Worm (Caenorhabditis elegans) whole organism, L1 larva: ENCODE measurements around the gene clec-61.

Experiments
- C34B4.2 ChIP-seq: sonication (generic microtip); optimal IDR thresholded peaks from 2 replicates; lab custom pipeline; 2017; ENCODE audit warnings: mild to moderate bottlenecking, missing genetic modification characterization, missing compliant biosample characterization
- Y116A8C.19 ChIP-seq: sonication (generic microtip); optimal IDR thresholded peaks from 2 replicates; lab custom pipeline; 2016; ENCODE audit warnings: missing compliant biosample characterization, missing genetic modification characterization, borderline replicate concordance
- blmp-1 ChIP-seq: fragments of 150-350 bp; optimal IDR thresholded peaks from 2 replicates; lab custom pipeline; 2014; ENCODE audit warnings: missing biosample characterization, missing genetic modification characterization
- ceh-8 ChIP-seq: fragments of 200-800 bp; sonication (Bioruptor generic); optimal IDR thresholded peaks from 2 replicates; lab custom pipeline; 2018; ENCODE audit warnings: mild to moderate bottlenecking, missing genetic modification characterization, moderate library complexity, missing compliant biosample characterization
- fos-1 ChIP-seq: fragments of 150-350 bp; optimal IDR thresholded peaks from 2 replicates; lab custom pipeline; 2014; ENCODE audit warnings: missing biosample characterization, missing genetic modification characterization
- jun-1 ChIP-seq: fragments of 150-350 bp; optimal IDR thresholded peaks from 2 replicates; lab custom pipeline; 2014; ENCODE audit warnings: missing biosample characterization, missing genetic modification reagents, missing genetic modification characterization
- lin-15B ChIP-seq: fragments of 150-350 bp; sonication (generic microtip); optimal IDR thresholded peaks from 3 replicates; lab custom pipeline; 2014; ENCODE audit warnings: missing biosample characterization, missing genetic modification characterization
- lin-35 ChIP-seq, 2 experiments: fragments of 150-350 bp; optimal IDR thresholded peaks; 2 replicates each; lab custom pipeline; 2014; ENCODE audit warnings: missing biosample characterization in 2 of 2, missing genetic modification characterization in 2 of 2, missing genetic modification reagents in 2 of 2
- lsy-2 ChIP-seq, 2 experiments: fragments of 150-350 bp; optimal IDR thresholded peaks; 2 replicates each; lab custom pipeline; 2014; ENCODE audit warnings: missing biosample characterization in 2 of 2, missing genetic modification characterization in 2 of 2
- mep-1 ChIP-seq: fragments of 150-350 bp; optimal IDR thresholded peaks from 2 replicates; lab custom pipeline; 2014; ENCODE audit warnings: missing biosample characterization, missing genetic modification characterization
- nhr-20 ChIP-seq: sonication (generic microtip); optimal IDR thresholded peaks from 2 replicates; lab custom pipeline; 2016; ENCODE audit warnings: mild to moderate bottlenecking, missing genetic modification characterization, missing compliant biosample characterization
- nhr-76 ChIP-seq: sonication (generic microtip); optimal IDR thresholded peaks from 2 replicates; lab custom pipeline; 2017; ENCODE audit warnings: missing biosample characterization, missing genetic modification characterization
- zag-1 ChIP-seq: fragments of 150-350 bp; optimal IDR thresholded peaks from 2 replicates; lab custom pipeline; 2014; ENCODE audit warnings: missing biosample characterization, missing genetic modification characterization
- ztf-4 ChIP-seq: fragments of 150-350 bp; optimal IDR thresholded peaks from 2 replicates; lab custom pipeline; 2014; ENCODE audit warnings: missing biosample characterization, missing genetic modification characterization

DNA sequence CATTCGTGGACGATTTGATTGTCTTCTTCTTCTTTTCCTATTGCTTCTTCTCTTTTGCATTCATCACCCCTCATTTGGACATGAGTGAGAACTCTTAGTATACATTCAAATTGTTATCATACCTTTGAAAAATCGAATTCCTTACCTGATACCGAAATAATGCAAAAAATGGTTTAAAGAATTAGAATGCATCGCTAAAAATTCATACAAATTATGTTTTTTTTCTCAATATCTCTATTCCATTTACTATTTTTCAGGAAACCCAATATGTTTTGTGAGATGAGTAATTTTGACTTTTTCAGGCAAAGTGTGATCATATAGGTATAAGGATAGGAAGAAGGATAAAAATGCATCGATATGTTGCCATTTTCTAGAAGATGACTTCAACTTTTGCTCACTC, 33.4 kb downstream of the clec-61 start, which contains the start of gene ZK673.11:
- TF ChIP-seq blmp-1 (tag; lab: Kevin White, UChicago) (no peak), fos-1 (tag; lab: Kevin White, UChicago) (no peak), nhr-20 (tag; lab: Kevin White, UChicago) (no peak), zag-1 (tag; lab: Kevin White, UChicago) (no peak), Y116A8C.19 (tag; lab: Kevin White, UChicago) (no peak), jun-1 (tag; lab: Kevin White, UChicago) (no peak), lsy-2 (tag; optimal IDR thresholded peaks at IDR 0.05; lab: Kevin White, UChicago) (no peak), ceh-8 (GFP tag; lab: Kevin White, UChicago) (no peak), mep-1 (tag; lab: Kevin White, UChicago) (no peak), lin-35 (GFP tag; optimal IDR thresholded peaks at IDR 0.05; lab: Kevin White, UChicago) (no peak), nhr-76 (no peak), C34B4.2 (tag; lab: Kevin White, UChicago) (no peak), ztf-4 (tag; lab: Kevin White, UChicago) (no peak), lin-15B (tag; lab: Kevin White, UChicago) (no peak)
